Worm (Caenorhabditis elegans) whole organism, L4 larva: ENCODE measurements around the gene ugt-15.

Experiments
- egl-27 ChIP-seq: sonication (generic microtip); optimal IDR thresholded peaks from 3 replicates; lab custom pipeline; 2017; ENCODE audit warnings: missing biosample characterization, missing genetic modification reagents, missing genetic modification characterization
- lin-15B ChIP-seq: fragments of 150-350 bp; sonication (generic microtip); optimal IDR thresholded peaks from 3 replicates; lab custom pipeline; 2014; ENCODE audit warnings: missing biosample characterization, missing genetic modification characterization
- madf-9 ChIP-seq: fragments of 200-800 bp; sonication (Bioruptor generic); conservative IDR thresholded peaks from 2 replicates; pipeline ENCODE4 v1.3.6; 2022; ENCODE audit warnings: missing genetic modification reagents, missing genetic modification characterization, missing compliant biosample characterization
- php-3 ChIP-seq: fragments of 200-800 bp; sonication (Bioruptor generic); IDR thresholded peaks from 2 replicates; pipeline ENCODE4 v1.3.6; 2022; ENCODE audit warnings: missing genetic modification reagents, missing genetic modification characterization, missing compliant biosample characterization
- unc-62 ChIP-seq, 3 experiments: fragments of 150-350 bp in 1 of 3; sonication (generic microtip); optimal IDR thresholded peaks in 2 of 3; peaks in 1 of 3; 1 replicate in 1 of 3; 2 replicates in 2 of 3; lab custom pipeline; 2014 to 2017; ENCODE audit warnings: missing biosample characterization in 3 of 3, missing genetic modification characterization in 3 of 3, missing genetic modification reagents in 3 of 3, missing genotype in 1 of 3

DNA sequence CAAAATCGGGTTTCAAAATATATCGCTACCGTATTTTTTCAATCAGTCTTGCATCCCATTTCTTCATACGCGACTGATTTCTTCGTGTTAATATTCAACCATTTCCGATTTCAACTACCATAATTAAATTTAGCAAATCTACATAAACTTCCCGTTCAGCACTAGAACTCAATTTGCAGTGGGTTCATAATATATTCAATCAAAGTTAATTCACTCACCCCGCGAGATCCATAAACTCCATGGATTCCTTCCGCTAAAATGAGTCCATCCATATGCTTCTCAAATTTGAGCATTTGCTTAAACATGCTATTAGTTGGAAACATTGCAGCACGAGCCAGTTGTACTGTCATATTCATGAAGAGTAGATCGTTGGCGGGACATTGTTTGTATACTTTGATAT lies 8.8 kb upstream of the ugt-15 start:
- no peak for TF ChIP-seq madf-9 (GFP tag; lab: Robert Waterston, UW)
- TF ChIP-seq php-3 = no peak
- peak in 1 of 2 experiments; percentile 10 for TF ChIP-seq unc-62 (GFP tag; optimal IDR thresholded peaks at IDR 0.05 in 1 of 2; lab: Kevin White, UChicago)
- TF ChIP-seq unc-62 (tag; optimal IDR thresholded peaks at IDR 0.05; lab: Kevin White, UChicago) = no peak
- no peak for TF ChIP-seq egl-27 (tag; lab: Kevin White, UChicago)
- no peak for TF ChIP-seq lin-15B (tag; lab: Kevin White, UChicago)
